Worm (Caenorhabditis elegans): Measurements from ENCODE around the gene VF13D12L.3.
A peak's percentile ranks its signal among the peaks of the same experiment; 100 is the strongest.

Gene VF13D12L.3

ce11 chrII:11746782-11747288 is 41.0 kb downstream of the VF13D12L.3 start (continued):
- TF ChIP-seq mel-28 (tag; optimal IDR thresholded peaks at IDR 0.05; ENCODE audit: borderline replicate concordance) (no peak), Y67H2A.10 (GFP tag; conservative IDR thresholded peaks at IDR 0.05) (no peak), snpc-1.3 (tag; optimal IDR thresholded peaks at IDR 0.05; ENCODE audit: insufficient read depth) (no peak), B0336.3 (GFP tag; IDR thresholded peaks at IDR 0.05) (peak; percentile 56; the same call in 1 of the 2 replicates), mes-4 (tag; optimal IDR thresholded peaks at IDR 0.05) (no peak), ztf-6 (GFP tag; IDR thresholded peaks at IDR 0.05) (no peak), ceh-27 (GFP tag; optimal IDR thresholded peaks at IDR 0.05) (peak; percentile 8), ccch-3 (GFP tag; optimal IDR thresholded peaks at IDR 0.05) (no peak), zim-3 (tag; optimal IDR thresholded peaks at IDR 0.05) (peak; percentile 72), rpc-1 (optimal IDR thresholded peaks at IDR 0.05) (no peak), rpc-1 (tag; optimal IDR thresholded peaks at IDR 0.05) (no peak), Y53F4B.3 (GFP tag; IDR thresholded peaks at IDR 0.05) (no peak), lin-40 (tag; optimal IDR thresholded peaks at IDR 0.05) (peak; percentile 66), tlf-1 (GFP tag; optimal IDR thresholded peaks at IDR 0.05) (no peak), him-1 (tag; optimal IDR thresholded peaks at IDR 0.05) (no peak), B0261.1 (tag; optimal IDR thresholded peaks at IDR 0.05) (no peak), egl-44 (GFP tag; IDR thresholded peaks at IDR 0.05) (no peak), ceh-79 (tag; optimal IDR thresholded peaks at IDR 0.05) (no peak), ztf-22 (GFP tag; optimal IDR thresholded peaks at IDR 0.05) (no peak), K11D2.4 (GFP tag; IDR thresholded peaks at IDR 0.05) (0 out of 2 replicates have a peak, but pooled peaks have one; percentile 37), madf-8 (GFP tag; conservative IDR thresholded peaks at IDR 0.05) (no peak), aptf-2 (GFP tag; conservative IDR thresholded peaks at IDR 0.05) (no peak), F37B4.10 (GFP tag; IDR thresholded peaks at IDR 0.05) (0 out of 2 replicates have a peak, but pooled peaks have one; percentile 48), nhr-80 (tag; optimal IDR thresholded peaks at IDR 0.05) (no peak), nhr-179 (tag; optimal IDR thresholded peaks at IDR 0.05) (no peak), lin-26 (GFP tag; IDR thresholded peaks at IDR 0.05) (0 out of 2 replicates have a peak, but pooled peaks have one; percentile 44), ceh-40 (GFP tag; IDR thresholded peaks at IDR 0.05) (no peak), B0035.1 (tag; optimal IDR thresholded peaks at IDR 0.05) (peak; percentile 54), tbx-9 (tag; optimal IDR thresholded peaks at IDR 0.05; ENCODE audit: borderline replicate concordance) (no peak), cebp-1 (GFP tag; IDR thresholded peaks at IDR 0.05) (no peak), cebp-1 (tag; optimal IDR thresholded peaks at IDR 0.05) (peak; percentile 69), T07F8.4 (tag; optimal IDR thresholded peaks at IDR 0.05) (peak; percentile 10), attf-6 (GFP tag; IDR thresholded peaks at IDR 0.05) (no peak), nhr-27 (tag; optimal IDR thresholded peaks at IDR 0.05) (no peak), hmg-20 (GFP tag; IDR thresholded peaks at IDR 0.05) (no peak), nhr-120 (GFP tag; IDR thresholded peaks at IDR 0.05) (no peak), Y53G8AR.9 (GFP tag; conservative IDR thresholded peaks at IDR 0.05) (no peak), madf-10 (tag; optimal IDR thresholded peaks at IDR 0.05) (peak; percentile 57), ztf-3 (GFP tag; optimal IDR thresholded peaks at IDR 0.05) (no peak), mxl-1 (tag; optimal IDR thresholded peaks at IDR 0.05) (no peak), snpc-3.4 (tag; optimal IDR thresholded peaks at IDR 0.05) (no peak), ztf-25 (GFP tag; IDR thresholded peaks at IDR 0.05) (no peak), lin-54 (GFP tag; optimal IDR thresholded peaks at IDR 0.05) (no peak), hrde-1 (tag; optimal IDR thresholded peaks at IDR 0.05; ENCODE audit: borderline replicate concordance) (no peak), B0019.2 (GFP tag; conservative IDR thresholded peaks at IDR 0.05) (no peak), tbp1 (GFP tag; optimal IDR thresholded peaks at IDR 0.05) (no peak), attf-3 (GFP tag; conservative IDR thresholded peaks at IDR 0.05) (no peak), unc-62 (GFP tag; optimal IDR thresholded peaks at IDR 0.05) (no peak), let-526 (GFP tag; IDR thresholded peaks at IDR 0.05) (no peak)

All from whole organism, young adult.